Worm (Caenorhabditis elegans) whole organism, L4 larva: ENCODE measurements around the gene H06H21.8.

Experiments
- F49E8.2 ChIP-seq: sonication (generic microtip); optimal IDR thresholded peaks from 2 replicates; lab custom pipeline; 2016; ENCODE audit warnings: missing compliant biosample characterization, mild to moderate bottlenecking, missing genetic modification characterization, borderline replicate concordance
- Y48G9A.11 ChIP-seq: fragments of 200-800 bp; sonication (Bioruptor generic); IDR thresholded peaks from 2 replicates; pipeline ENCODE4 v1.3.6; 2022; ENCODE audit warnings: missing genetic modification reagents, missing genetic modification characterization, missing compliant biosample characterization
- ZK337.2 ChIP-seq: fragments of 200-800 bp; sonication (Bioruptor generic); IDR thresholded peaks from 2 replicates; pipeline ENCODE4 v1.3.6; 2022; ENCODE audit warnings: missing genetic modification reagents, missing genetic modification characterization, missing compliant biosample characterization
- aha-1 ChIP-seq: fragments of 150-350 bp; peaks from one replicate; lab custom pipeline; 2014; ENCODE audit warnings: missing biosample characterization, missing genetic modification characterization
- ces-1 ChIP-seq: fragments of 150-350 bp; sonication (generic microtip); optimal IDR thresholded peaks from 4 replicates; lab custom pipeline; 2014; ENCODE audit warnings: missing biosample characterization, missing genetic modification reagents, missing genetic modification characterization
- cey-2 ChIP-seq: sonication (generic microtip); optimal IDR thresholded peaks from 3 replicates; lab custom pipeline; 2017; ENCODE audit warnings: missing genetic modification characterization, mild to moderate bottlenecking, missing compliant biosample characterization, antibody characterized with exemption, borderline replicate concordance; ENCODE audit not compliant: insufficient read depth
- ctbp-1 ChIP-seq: fragments of 200-800 bp; sonication (Bioruptor generic); IDR thresholded peaks from 2 replicates; pipeline ENCODE4 v1.3.6; 2022; ENCODE audit warnings: missing genetic modification reagents, missing genetic modification characterization, missing compliant biosample characterization
- lin-13 ChIP-seq: fragments of 150-350 bp; optimal IDR thresholded peaks from 2 replicates; lab custom pipeline; 2014; ENCODE audit warnings: missing biosample characterization, missing genetic modification reagents, missing genetic modification characterization
- mxl-3 ChIP-seq: fragments of 200-800 bp; sonication (Bioruptor generic); optimal IDR thresholded peaks from 2 replicates; lab custom pipeline; 2018; ENCODE audit warnings: mild to moderate bottlenecking, missing genetic modification characterization, missing compliant biosample characterization
- nhr-6 ChIP-seq: fragments of 150-350 bp; optimal IDR thresholded peaks from 2 replicates; lab custom pipeline; 2014; ENCODE audit warnings: missing biosample characterization, missing genetic modification characterization
- nhr-76 ChIP-seq: fragments of 150-350 bp; optimal IDR thresholded peaks from 2 replicates; lab custom pipeline; 2014; ENCODE audit warnings: missing biosample characterization, missing genetic modification characterization
- snpc-4 ChIP-seq: fragments of 150-350 bp; optimal IDR thresholded peaks from 2 replicates; lab custom pipeline; 2014; ENCODE audit warnings: missing biosample characterization, missing genetic modification characterization
- unc-62 ChIP-seq, 3 experiments: fragments of 150-350 bp in 1 of 3; sonication (generic microtip); optimal IDR thresholded peaks in 2 of 3; peaks in 1 of 3; 1 replicate in 1 of 3; 2 replicates in 2 of 3; lab custom pipeline; 2014 to 2017; ENCODE audit warnings: missing biosample characterization in 3 of 3, missing genetic modification characterization in 3 of 3, missing genetic modification reagents in 3 of 3, missing genotype in 1 of 3

DNA sequence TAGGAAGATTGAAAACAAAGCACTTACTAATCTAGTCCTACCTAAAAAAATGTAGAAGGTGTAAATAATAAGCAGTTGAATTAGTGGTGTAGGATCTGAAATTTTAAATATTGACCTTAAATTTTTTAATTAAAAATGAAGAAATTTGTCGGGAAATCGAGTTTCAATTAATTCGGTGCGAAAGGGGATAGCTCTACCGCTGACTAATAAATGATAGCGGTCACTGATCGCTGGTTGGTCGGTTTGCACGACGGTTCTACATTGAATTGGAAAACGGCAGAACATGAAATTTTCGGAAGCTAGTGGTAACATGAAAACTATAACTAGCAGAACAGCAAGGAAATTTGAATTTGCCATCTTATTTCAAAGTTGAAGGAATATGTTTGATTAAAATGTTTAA is 40.8 kb downstream of the H06H21.8 start, which contains the start of gene set-15:
- TF ChIP-seq F49E8.2: no peak
- TF ChIP-seq snpc-4: no peak
- no peak for TF ChIP-seq ZK337.2
- TF ChIP-seq unc-62 (GFP tag; optimal IDR thresholded peaks at IDR 0.05 in 1 of 2; lab: Kevin White, UChicago): no peak
- TF ChIP-seq unc-62 (tag; optimal IDR thresholded peaks at IDR 0.05; lab: Kevin White, UChicago): no peak
- no peak for TF ChIP-seq ctbp-1 (GFP tag; lab: Robert Waterston, UW)
- TF ChIP-seq cey-2 (tag; lab: Kevin White, UChicago): no peak
- TF ChIP-seq Y48G9A.11 (GFP tag; lab: Robert Waterston, UW): no peak
- TF ChIP-seq nhr-6 (tag; lab: Kevin White, UChicago): no peak
- no peak for TF ChIP-seq aha-1
- no peak for TF ChIP-seq mxl-3 (GFP tag; lab: Kevin White, UChicago)
- TF ChIP-seq nhr-76 (tag; lab: Kevin White, UChicago): no peak
- TF ChIP-seq ces-1: no peak
- TF ChIP-seq lin-13: no peak
